Worm (Caenorhabditis elegans): ENCODE results near the gene trmt-10A.

Gene trmt-10A

ce11 chrIV:9884257-9884656, 47.8 kb downstream of the trmt-10A start, which contains the start of the genes prp-18 and mccc-1 (continued):
- TF ChIP-seq lsy-27 (tag; optimal IDR thresholded peaks at IDR 0.05; ENCODE audit: borderline replicate concordance, insufficient read depth) (no peak), unc-130 (GFP tag; optimal IDR thresholded peaks at IDR 0.05) (peak; percentile 2), dpl-1 (GFP tag; optimal IDR thresholded peaks at IDR 0.05) (peak; percentile 20), atf-7 (tag; optimal IDR thresholded peaks at IDR 0.05) (no peak), gei-17 (GFP tag; optimal IDR thresholded peaks at IDR 0.05) (no peak), rcor-1 (GFP tag; IDR thresholded peaks at IDR 0.05) (peak; percentile 37; the same call in 1 of the 2 replicates), sdz-38 (tag; optimal IDR thresholded peaks at IDR 0.05) (no peak), F33H1.4 (GFP tag; IDR thresholded peaks at IDR 0.05) (peak; percentile 47; the same call in 1 of the 2 replicates), somi-1 (GFP tag; optimal IDR thresholded peaks at IDR 0.05) (no peak), F49E8.2 (tag; optimal IDR thresholded peaks at IDR 0.05; ENCODE audit: insufficient read depth) (peak; percentile 12), ztf-28 (GFP tag; IDR thresholded peaks at IDR 0.05) (no peak), mcd-1 (GFP tag; IDR thresholded peaks at IDR 0.05) (peak; percentile 89), hmg-1.2 (GFP tag; IDR thresholded peaks at IDR 0.05) (peak; percentile 77; the same call in 1 of the 2 replicates), athp-1 (tag; optimal IDR thresholded peaks at IDR 0.05) (no peak), efl-1 (GFP tag; optimal IDR thresholded peaks at IDR 0.05) (no peak), him-1 (tag; optimal IDR thresholded peaks at IDR 0.05) (peak; percentile 23), ceh-40 (GFP tag; IDR thresholded peaks at IDR 0.05) (no peak), dox-1 (GFP tag; IDR thresholded peaks at IDR 0.05) (peak; percentile 50; the same call in 1 of the 2 replicates), snpc-4 (GFP tag; optimal IDR thresholded peaks at IDR 0.05) (no peak), snpc-4 (tag; optimal IDR thresholded peaks at IDR 0.05) (peak in 2 of 4 experiments; percentile 35 to 44)
